Fruit fly (Drosophila melanogaster) whole organism, embryonic: ENCODE results near the gene Ublcp1.

ENCODE experiments used
- Abd-B ChIP-seq: fragments of 200-800 bp; sonication (Bioruptor generic); optimal IDR thresholded peaks from 2 replicates; lab custom pipeline; 2018; ENCODE audit warnings: missing biosample characterization, mild to moderate bottlenecking, missing genetic modification characterization, moderate library complexity
- B-H1 ChIP-seq: fragments of 200-800 bp; sonication (Bioruptor generic); IDR thresholded peaks from 3 replicates; pipeline ENCODE4 v1.3.6; 2022; ENCODE audit warnings: missing biosample characterization, missing genetic modification characterization
- CG10431 ChIP-seq: fragments of 200-800 bp; sonication (Bioruptor generic); optimal IDR thresholded peaks from 3 replicates; lab custom pipeline; 2018; ENCODE audit warnings: missing biosample characterization, mild to moderate bottlenecking, missing genetic modification characterization
- CG12299 ChIP-seq: fragments of 200-800 bp; sonication (Bioruptor generic); optimal IDR thresholded peaks from 2 replicates; lab custom pipeline; 2018; ENCODE audit warnings: missing biosample characterization, mild to moderate bottlenecking, missing genetic modification characterization
- CG14667 ChIP-seq: fragments of 200-800 bp; sonication (Bioruptor generic); IDR thresholded peaks from 2 replicates; pipeline ENCODE4 v1.3.6; 2022; ENCODE audit warnings: missing biosample characterization, missing genetic modification characterization
- CG15073 ChIP-seq: fragments of 200-800 bp; sonication (Bioruptor generic); optimal IDR thresholded peaks from 2 replicates; lab custom pipeline; 2016; ENCODE audit warnings: missing biosample characterization, missing genetic modification characterization
- CG15269 ChIP-seq: fragments of 200-800 bp; sonication (Bioruptor generic); optimal IDR thresholded peaks from 2 replicates; lab custom pipeline; 2018; ENCODE audit warnings: missing biosample characterization, mild to moderate bottlenecking, missing genetic modification characterization, moderate library complexity
- CG16779 ChIP-seq: fragments of 200-800 bp; sonication (Bioruptor generic); IDR thresholded peaks from 2 replicates; pipeline ENCODE4 v1.3.6; 2022; ENCODE audit warnings: missing biosample characterization, missing genetic modification characterization
- CG17186 ChIP-seq: fragments of 200-800 bp; sonication (Bioruptor generic); optimal IDR thresholded peaks from 3 replicates; lab custom pipeline; 2017; ENCODE audit warnings: missing biosample characterization, missing genetic modification reagents, missing genetic modification characterization
- CG1792 ChIP-seq: fragments of 200-800 bp; sonication (Bioruptor generic); optimal IDR thresholded peaks from 2 replicates; lab custom pipeline; 2016; ENCODE audit warnings: missing biosample characterization, missing genetic modification characterization
- CG1832 ChIP-seq: fragments of 200-800 bp; sonication (Bioruptor generic); optimal IDR thresholded peaks from 2 replicates; lab custom pipeline; 2017; ENCODE audit warnings: missing biosample characterization, mild to moderate bottlenecking, missing genetic modification characterization, inconsistent platforms
- CG34224 ChIP-seq: fragments of 200-800 bp; sonication (Bioruptor generic); IDR thresholded peaks from 3 replicates; pipeline ENCODE4 v1.3.6; 2022; ENCODE audit warnings: missing biosample characterization, missing genetic modification characterization; ENCODE audit not compliant: partially characterized antibody
- CG3726 ChIP-seq: fragments of 200-800 bp; sonication (Bioruptor generic); IDR thresholded peaks from 3 replicates; pipeline ENCODE4, ENCODE4 v1.3.6; 2022; ENCODE audit warnings: missing biosample characterization, missing genetic modification characterization
- CG3838 ChIP-seq: fragments of 200-800 bp; sonication (Bioruptor generic); optimal IDR thresholded peaks from 3 replicates; lab custom pipeline; 2016; ENCODE audit warnings: missing biosample characterization, missing genetic modification characterization
- CG3995 ChIP-seq: fragments of 200-800 bp; sonication (Bioruptor generic); optimal IDR thresholded peaks from 3 replicates; lab custom pipeline; 2016; ENCODE audit warnings: missing biosample characterization, missing genetic modification characterization
- CG4404 ChIP-seq: fragments of 200-800 bp; sonication (Bioruptor generic); IDR thresholded peaks from 2 replicates; pipeline ENCODE4 v1.3.6; 2022; ENCODE audit warnings: missing biosample characterization, missing genetic modification characterization
- CG7963 ChIP-seq: fragments of 200-800 bp; sonication (Bioruptor generic); IDR thresholded peaks from 3 replicates; pipeline ENCODE4 v1.3.6; 2022; ENCODE audit warnings: missing biosample characterization, missing genetic modification characterization; ENCODE audit not compliant: partially characterized antibody
- CG8388 ChIP-seq: fragments of 200-800 bp; sonication (Bioruptor generic); optimal IDR thresholded peaks from 2 replicates; lab custom pipeline; 2019; ENCODE audit warnings: missing biosample characterization, mild to moderate bottlenecking, missing genetic modification characterization, moderate library complexity
- CkIIα-i1 ChIP-seq: fragments of 200-800 bp; sonication (Bioruptor generic); IDR thresholded peaks from 2 replicates; pipeline ENCODE4 v1.3.6; 2022; ENCODE audit warnings: missing biosample characterization, missing genetic modification characterization
- D ChIP-seq, 2 experiments: fragments of 200-800 bp in 1 of 2; fragments of >200 bp in 1 of 2; sonication (Bioruptor generic) in 1 of 2; optimal IDR thresholded peaks; 2 replicates in 1 of 2; 3 replicates in 1 of 2; lab custom pipeline; 2017; ENCODE audit warnings: mild to moderate bottlenecking in 1 of 2, missing biosample characterization in 1 of 2, missing genetic modification characterization in 1 of 2, missing genetic modification reagents in 1 of 2
- Eip74EF ChIP-seq, 2 experiments: fragments of 200-800 bp in 1 of 2; fragments of >200 bp in 1 of 2; sonication (Bioruptor generic) in 1 of 2; optimal IDR thresholded peaks; 2 replicates each; lab custom pipeline; 2017 to 2019; ENCODE audit warnings: missing biosample characterization in 2 of 2, missing genetic modification characterization in 2 of 2, mild to moderate bottlenecking in 1 of 2, moderate library complexity in 1 of 2
- Hey ChIP-seq: fragments of 200-800 bp; sonication (Bioruptor generic); optimal IDR thresholded peaks from 3 replicates; lab custom pipeline; 2018; ENCODE audit warnings: missing biosample characterization, mild to moderate bottlenecking, missing genetic modification characterization
- HmgD ChIP-seq: fragments of 200-800 bp; sonication (Bioruptor generic); optimal IDR thresholded peaks from 3 replicates; lab custom pipeline; 2016; ENCODE audit warnings: missing biosample characterization, missing genetic modification characterization
- Hr51 ChIP-seq, 2 experiments: fragments of 200-800 bp; sonication (Bioruptor generic); optimal IDR thresholded peaks; 2 replicates in 1 of 2; 3 replicates in 1 of 2; lab custom pipeline; 2016 to 2018; ENCODE audit warnings: missing biosample characterization in 2 of 2, missing genetic modification characterization in 2 of 2, mild to moderate bottlenecking in 1 of 2, moderate library complexity in 1 of 2
- Kr ChIP-seq: fragments of 200-800 bp; sonication (Bioruptor generic); optimal IDR thresholded peaks from 2 replicates; lab custom pipeline; 2017; ENCODE audit warnings: missing biosample characterization, mild to moderate bottlenecking, missing genetic modification characterization
- MTF-1 ChIP-seq: fragments of 200-800 bp; sonication (Bioruptor generic); optimal IDR thresholded peaks from 2 replicates; lab custom pipeline; 2018; ENCODE audit warnings: missing biosample characterization, mild to moderate bottlenecking, missing genetic modification characterization, borderline replicate concordance
- NC2β ChIP-seq: fragments of 200-800 bp; sonication (Bioruptor generic); optimal IDR thresholded peaks from 2 replicates; lab custom pipeline; 2016; ENCODE audit warnings: missing biosample characterization, missing genetic modification characterization
- Rfx ChIP-seq: fragments of 200-800 bp; sonication (Bioruptor generic); IDR thresholded peaks from 2 replicates; pipeline ENCODE4 v1.3.6; 2022; ENCODE audit warnings: missing biosample characterization, missing genetic modification characterization
- Side ChIP-seq: fragments of 200-800 bp; sonication (Bioruptor generic); optimal IDR thresholded peaks from 2 replicates; lab custom pipeline; 2016; ENCODE audit warnings: missing biosample characterization, missing genetic modification characterization
- Six4 ChIP-seq: fragments of 200-800 bp; sonication (Bioruptor generic); optimal IDR thresholded peaks from 2 replicates; lab custom pipeline; 2016; ENCODE audit warnings: missing biosample characterization, missing genetic modification characterization
- Xbp1 ChIP-seq: fragments of 200-800 bp; sonication (Bioruptor generic); optimal IDR thresholded peaks from 3 replicates; lab custom pipeline; 2016; ENCODE audit warnings: missing biosample characterization, mild to moderate bottlenecking, missing genetic modification characterization
- ac ChIP-seq: fragments of 200-800 bp; sonication (Bioruptor generic); optimal IDR thresholded peaks from 3 replicates; lab custom pipeline; 2017; ENCODE audit warnings: missing biosample characterization, mild to moderate bottlenecking, missing genetic modification characterization
- bbx ChIP-seq: fragments of 200-800 bp; sonication (Bioruptor generic); IDR thresholded peaks from 2 replicates; pipeline ENCODE4 v1.3.6; 2022; ENCODE audit warnings: missing biosample characterization, missing genetic modification characterization; ENCODE audit not compliant: partially characterized antibody
- cg ChIP-seq: fragments of 200-800 bp; sonication (Bioruptor generic); optimal IDR thresholded peaks from 3 replicates; lab custom pipeline; 2019; ENCODE audit warnings: missing biosample characterization, mild to moderate bottlenecking, missing genetic modification characterization, moderate library complexity
- croc ChIP-seq: fragments of 200-800 bp; sonication (Bioruptor generic); conservative IDR thresholded peaks from 3 replicates; pipeline ENCODE4 v1.3.6; 2022; ENCODE audit warnings: missing biosample characterization, missing genetic modification characterization
- crp ChIP-seq, 2 experiments: fragments of 200-800 bp; sonication (Bioruptor generic); optimal IDR thresholded peaks; 2 replicates in 1 of 2; 3 replicates in 1 of 2; lab custom pipeline; 2017; ENCODE audit warnings: missing biosample characterization in 2 of 2, missing genetic modification characterization in 2 of 2, mild to moderate bottlenecking in 1 of 2, moderate library complexity in 1 of 2
- fru ChIP-seq: fragments of >200 bp; optimal IDR thresholded peaks from 2 replicates; lab custom pipeline; 2017
- kah ChIP-seq: fragments of 200-800 bp; sonication (Bioruptor generic); optimal IDR thresholded peaks from 2 replicates; lab custom pipeline; 2018; ENCODE audit warnings: missing biosample characterization, mild to moderate bottlenecking, missing genetic modification characterization
- kni ChIP-seq: fragments of 200-800 bp; sonication (Bioruptor generic); optimal IDR thresholded peaks from 3 replicates; lab custom pipeline; 2017; ENCODE audit warnings: mild to moderate bottlenecking, missing biosample characterization, missing genetic modification reagents, missing genetic modification characterization
- lab ChIP-seq: fragments of 200-800 bp; sonication (Bioruptor generic); optimal IDR thresholded peaks from 3 replicates; lab custom pipeline; 2017; ENCODE audit warnings: missing biosample characterization, missing genetic modification characterization, mild to moderate bottlenecking, moderate library complexity, missing genetic modification reagents
- pfk ChIP-seq: fragments of 200-800 bp; sonication (Bioruptor generic); optimal IDR thresholded peaks from 2 replicates; lab custom pipeline; 2018; ENCODE audit warnings: missing biosample characterization, mild to moderate bottlenecking, missing genetic modification characterization, moderate library complexity
- pita ChIP-seq: fragments of 200-800 bp; sonication (Bioruptor generic); optimal IDR thresholded peaks from 2 replicates; lab custom pipeline; 2017; ENCODE audit warnings: missing biosample characterization, mild to moderate bottlenecking, missing genetic modification characterization
- schlank ChIP-seq: fragments of 200-800 bp; sonication (Bioruptor generic); optimal IDR thresholded peaks from 2 replicates; lab custom pipeline; 2018; ENCODE audit warnings: missing biosample characterization, mild to moderate bottlenecking, missing genetic modification characterization
- sens ChIP-seq: fragments of 200-800 bp; sonication (Bioruptor generic); peaks from one replicate; lab custom pipeline; 2016; ENCODE audit warnings: missing biosample characterization, missing genetic modification characterization
- sens-2 ChIP-seq: fragments of 200-800 bp; sonication (Bioruptor generic); IDR thresholded peaks from 2 replicates; pipeline ENCODE4 v1.3.6; 2022; ENCODE audit warnings: missing biosample characterization, missing genetic modification characterization
- sima ChIP-seq: fragments of 200-800 bp; sonication (Bioruptor generic); optimal IDR thresholded peaks from 2 replicates; lab custom pipeline; 2016; ENCODE audit warnings: missing biosample characterization, missing genetic modification characterization
- z ChIP-seq: fragments of 200-800 bp; sonication (Bioruptor generic); IDR thresholded peaks from 3 replicates; pipeline ENCODE4 v1.3.6; 2022; ENCODE audit warnings: missing biosample characterization, missing genetic modification characterization
- zen ChIP-seq: fragments of 200-800 bp; sonication (Bioruptor generic); optimal IDR thresholded peaks from 3 replicates; lab custom pipeline; 2018; ENCODE audit warnings: missing biosample characterization, mild to moderate bottlenecking, missing genetic modification characterization, moderate library complexity
- zfh2 ChIP-seq: fragments of 200-800 bp; sonication (Bioruptor generic); optimal IDR thresholded peaks from 2 replicates; lab custom pipeline; 2016; ENCODE audit warnings: missing biosample characterization, missing genetic modification characterization

Gene Ublcp1

DNA sequence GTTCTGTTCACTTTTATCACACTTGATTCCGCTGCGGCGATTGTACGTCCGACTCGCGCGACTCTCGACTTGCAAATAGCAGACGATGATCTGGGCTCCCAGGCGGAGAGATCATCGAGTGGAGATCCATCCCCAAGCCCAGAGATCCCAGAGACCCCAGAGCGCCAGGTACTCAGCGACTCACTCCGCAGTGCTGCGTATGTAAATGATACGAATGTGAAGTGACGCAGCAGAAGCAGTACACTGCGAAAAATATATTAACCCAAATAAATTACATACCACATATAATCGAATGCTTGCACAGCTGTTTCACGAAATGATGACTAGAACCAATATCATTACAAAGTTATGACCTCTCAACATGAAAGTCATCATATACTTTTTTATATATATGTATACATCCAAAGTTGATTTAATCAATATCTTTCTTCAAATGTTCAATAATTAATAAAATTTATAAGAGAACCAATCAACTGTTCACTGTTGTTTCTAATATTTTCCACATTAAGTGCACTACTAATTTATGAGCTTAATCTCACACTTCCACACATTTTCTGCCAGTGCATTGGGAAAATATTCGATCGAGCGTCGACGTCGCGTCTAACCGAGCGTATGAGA, 6.0 kb downstream of the Ublcp1 start, which contains the start of gene CG17111 (continued):
- no peak for TF ChIP-seq CG4404
- no peak for TF ChIP-seq Side (GFP tag; lab: Kevin White, UChicago)
- TF ChIP-seq kah, result no peak
- TF ChIP-seq CG1792 (GFP tag; lab: Kevin White, UChicago), result no peak
- TF ChIP-seq Eip74EF (GFP tag; optimal IDR thresholded peaks at IDR 0.05; lab: Kevin White, UChicago), result no peak
- TF ChIP-seq NC2β (GFP tag; lab: Kevin White, UChicago), result no peak
- no peak for TF ChIP-seq CG16779 (GFP tag; lab: Robert Waterston, UW)
- no peak for TF ChIP-seq fru (lab: Kevin White, UChicago)
- peak; percentile 45 for TF ChIP-seq lab (GFP tag; lab: Kevin White, UChicago)
- peak; percentile 75 for TF ChIP-seq sens (GFP tag; lab: Kevin White, UChicago)
- TF ChIP-seq Hr51 (GFP tag; optimal IDR thresholded peaks at IDR 0.05; lab: Kevin White, UChicago), result peak in 1 of 2 experiments; percentile 71
- no peak for TF ChIP-seq cg
- peak; percentile 22 for TF ChIP-seq Abd-B (GFP tag; lab: Kevin White, UChicago)
- no peak for TF ChIP-seq sima (GFP tag; lab: Kevin White, UChicago)
- TF ChIP-seq z, result no peak
- TF ChIP-seq CG3726 (GFP tag; lab: Robert Waterston, UW), result no peak
- TF ChIP-seq D (optimal IDR thresholded peaks at IDR 0.05; lab: Kevin White, UChicago), result no peak
- TF ChIP-seq D (GFP tag; optimal IDR thresholded peaks at IDR 0.05; lab: Kevin White, UChicago), result peak; percentile 27
- TF ChIP-seq CG8388 (GFP tag; lab: Kevin White, UChicago), result peak; percentile 42
- no peak for TF ChIP-seq Six4 (GFP tag; lab: Kevin White, UChicago)
- TF ChIP-seq pita, result no peak
- TF ChIP-seq CG3995 (GFP tag; lab: Kevin White, UChicago), result no peak
- no peak for TF ChIP-seq zfh2
- peak; percentile 52 for TF ChIP-seq CG15269 (tag; lab: Kevin White, UChicago)
- no peak for TF ChIP-seq B-H1 (GFP tag; lab: Robert Waterston, UW)
- TF ChIP-seq CG17186 (GFP tag; lab: Kevin White, UChicago), result no peak
- TF ChIP-seq HmgD (GFP tag; lab: Kevin White, UChicago), result no peak
- TF ChIP-seq ac (GFP tag; lab: Kevin White, UChicago), result no peak
- no peak for TF ChIP-seq CG7963 (GFP tag; lab: Robert Waterston, UW)
- no peak for TF ChIP-seq croc
- no peak for TF ChIP-seq CG10431 (GFP tag; lab: Kevin White, UChicago)
- no peak for TF ChIP-seq Rfx (GFP tag; lab: Robert Waterston, UW)
- no peak for TF ChIP-seq Kr (GFP tag; lab: Kevin White, UChicago)
- no peak for TF ChIP-seq Hey (tag; lab: Kevin White, UChicago)
- TF ChIP-seq CG1832 (GFP tag; lab: Kevin White, UChicago), result no peak
- peak; percentile 25 for TF ChIP-seq Xbp1 (GFP tag; lab: Kevin White, UChicago)
- no peak for TF ChIP-seq CG12299
- TF ChIP-seq crp (GFP tag; optimal IDR thresholded peaks at IDR 0.05; lab: Kevin White, UChicago), result no peak
- TF ChIP-seq CG15073 (GFP tag; lab: Kevin White, UChicago), result no peak
- TF ChIP-seq schlank (tag; lab: Kevin White, UChicago), result no peak
- no peak for TF ChIP-seq MTF-1 (GFP tag; lab: Kevin White, UChicago)
- TF ChIP-seq bbx, result no peak
- no peak for TF ChIP-seq CG34224 (GFP tag; lab: Robert Waterston, UW)
- no peak for TF ChIP-seq kni (GFP tag; lab: Kevin White, UChicago)
- no peak for TF ChIP-seq zen
- no peak for TF ChIP-seq sens-2
- no peak for TF ChIP-seq CkIIα-i1
- TF ChIP-seq CG3838, result no peak
- no peak for TF ChIP-seq pfk
- TF ChIP-seq CG14667 (GFP tag; lab: Robert Waterston, UW), result no peak
